Worm (Caenorhabditis elegans) whole organism, young adult: ENCODE data around the gene R11D1.13.

ENCODE experiments used
- D2030.7 ChIP-seq: fragments of 200-800 bp; sonication (Bioruptor generic); IDR thresholded peaks from 2 replicates; pipeline ENCODE4 v1.3.6; 2022; ENCODE audit warnings: missing genetic modification reagents, missing genetic modification characterization, missing compliant biosample characterization
- F10E7.11 ChIP-seq: sonication (generic microtip); optimal IDR thresholded peaks from 2 replicates; lab custom pipeline; 2017; ENCODE audit warnings: mild to moderate bottlenecking, missing genetic modification characterization, moderate library complexity, missing compliant biosample characterization
- F22D6.2 ChIP-seq: sonication (generic microtip); optimal IDR thresholded peaks from 2 replicates; lab custom pipeline; 2016; ENCODE audit warnings: mild to moderate bottlenecking, missing genetic modification characterization, missing compliant biosample characterization
- F33H1.4 ChIP-seq: fragments of 200-800 bp; sonication (Bioruptor generic); IDR thresholded peaks from 2 replicates; pipeline ENCODE4 v1.3.6; 2022; ENCODE audit warnings: missing genetic modification reagents, missing genetic modification characterization, missing compliant biosample characterization
- F37B4.10 ChIP-seq: fragments of 200-800 bp; sonication (Bioruptor generic); IDR thresholded peaks from 2 replicates; pipeline ENCODE4 v1.3.6; 2022; ENCODE audit warnings: missing genetic modification characterization, missing compliant biosample characterization
- F39B2.1 ChIP-seq: fragments of 200-800 bp; sonication (Bioruptor generic); IDR thresholded peaks from 2 replicates; pipeline ENCODE4 v1.3.6; 2022; ENCODE audit warnings: missing genetic modification reagents, missing genetic modification characterization, missing compliant biosample characterization
- F52B5.7 ChIP-seq: sonication (generic microtip); optimal IDR thresholded peaks from 2 replicates; lab custom pipeline; 2016; ENCODE audit warnings: mild to moderate bottlenecking, missing genetic modification characterization, missing compliant biosample characterization
- F57A8.1 ChIP-seq: fragments of 200-800 bp; sonication (Bioruptor generic); optimal IDR thresholded peaks from 2 replicates; lab custom pipeline; 2018; ENCODE audit warnings: mild to moderate bottlenecking, missing genetic modification characterization, moderate library complexity, missing compliant biosample characterization
- Y53F4B.3 ChIP-seq: fragments of 200-800 bp; sonication (Bioruptor generic); IDR thresholded peaks from 2 replicates; pipeline ENCODE4 v1.3.6; 2022; ENCODE audit warnings: missing genetic modification reagents, missing genetic modification characterization, missing compliant biosample characterization
- Y79H2A.3 ChIP-seq: fragments of 200-800 bp; sonication (Bioruptor generic); conservative IDR thresholded peaks from 2 replicates; pipeline ENCODE4 v1.3.6; 2022; ENCODE audit warnings: missing genetic modification reagents, missing genetic modification characterization, missing compliant biosample characterization
- Y95B8A.8 ChIP-seq: fragments of 200-800 bp; sonication (Bioruptor generic); IDR thresholded peaks from 2 replicates; pipeline ENCODE4 v1.3.6; 2022; ENCODE audit warnings: missing genetic modification reagents, missing genetic modification characterization, missing compliant biosample characterization
- ZK185.1 ChIP-seq: sonication (generic microtip); optimal IDR thresholded peaks from 2 replicates; lab custom pipeline; 2016; ENCODE audit warnings: mild to moderate bottlenecking, missing genetic modification characterization, missing compliant biosample characterization; ENCODE audit not compliant: poor library complexity, severe bottlenecking
- ama-1 ChIP-seq, 3 experiments: fragments of 150-350 bp in 1 of 3; sonication (generic microtip) in 2 of 3; optimal IDR thresholded peaks; 2 replicates each; lab custom pipeline; 2014 to 2018; ENCODE audit warnings: missing biosample characterization in 2 of 3, missing genetic modification characterization in 2 of 3, missing genetic modification reagents in 2 of 3
- attf-5 ChIP-seq: fragments of 200-800 bp; sonication (Bioruptor generic); optimal IDR thresholded peaks from 2 replicates; lab custom pipeline; 2018; ENCODE audit warnings: mild to moderate bottlenecking, missing genetic modification characterization, missing compliant biosample characterization
- attf-6 ChIP-seq: fragments of 200-800 bp; sonication (Bioruptor generic); IDR thresholded peaks from 2 replicates; pipeline ENCODE4 v1.3.6; 2022; ENCODE audit warnings: missing genetic modification reagents, missing genetic modification characterization, missing compliant biosample characterization
- ceh-40 ChIP-seq: fragments of 200-800 bp; sonication (Bioruptor generic); IDR thresholded peaks from 2 replicates; pipeline ENCODE4 v1.3.6; 2022; ENCODE audit warnings: missing genetic modification characterization, missing compliant biosample characterization
- ceh-58 ChIP-seq: fragments of 200-800 bp; sonication (Bioruptor generic); IDR thresholded peaks from 2 replicates; pipeline ENCODE4 v1.3.6; 2022; ENCODE audit warnings: missing genetic modification characterization, missing compliant biosample characterization
- ceh-91 ChIP-seq: fragments of 200-800 bp; sonication (Bioruptor generic); IDR thresholded peaks from 2 replicates; pipeline ENCODE4 v1.3.6; 2022; ENCODE audit warnings: missing genetic modification reagents, missing genetic modification characterization, missing compliant biosample characterization
- chd-7 ChIP-seq: sonication (generic microtip); optimal IDR thresholded peaks from 2 replicates; lab custom pipeline; 2016; ENCODE audit warnings: mild to moderate bottlenecking, missing genetic modification characterization, moderate library complexity, missing compliant biosample characterization
- dox-1 ChIP-seq: fragments of 200-800 bp; sonication (Bioruptor generic); IDR thresholded peaks from 2 replicates; pipeline ENCODE4 v1.3.6; 2022; ENCODE audit warnings: missing genetic modification reagents, missing genetic modification characterization, missing compliant biosample characterization
- dpff-1 ChIP-seq: sonication (generic microtip); optimal IDR thresholded peaks from 2 replicates; lab custom pipeline; 2017; ENCODE audit warnings: mild to moderate bottlenecking, missing genetic modification characterization, missing compliant biosample characterization
- efl-1 ChIP-seq: fragments of 150-350 bp; optimal IDR thresholded peaks from 2 replicates; lab custom pipeline; 2014; ENCODE audit warnings: missing biosample characterization, missing genetic modification reagents, missing genetic modification characterization
- hmg-1.2 ChIP-seq: fragments of 200-800 bp; sonication (Bioruptor generic); IDR thresholded peaks from 2 replicates; pipeline ENCODE4 v1.3.6; 2022; ENCODE audit warnings: missing genetic modification reagents, missing genetic modification characterization, missing compliant biosample characterization
- let-526 ChIP-seq: fragments of 200-800 bp; sonication (Bioruptor generic); IDR thresholded peaks from 2 replicates; pipeline ENCODE4 v1.3.6; 2022; ENCODE audit warnings: missing genetic modification reagents, missing genetic modification characterization, missing compliant biosample characterization
- lsl-1 ChIP-seq: fragments of 200-800 bp; sonication (Bioruptor generic); optimal IDR thresholded peaks from 2 replicates; lab custom pipeline; 2018; ENCODE audit warnings: mild to moderate bottlenecking, missing genetic modification characterization, moderate library complexity, missing compliant biosample characterization
- madf-6 ChIP-seq: fragments of 200-800 bp; sonication (Bioruptor generic); IDR thresholded peaks from 2 replicates; pipeline ENCODE4 v1.3.6; 2022; ENCODE audit warnings: missing genetic modification reagents, missing genetic modification characterization, missing compliant biosample characterization
- madf-8 ChIP-seq: fragments of 200-800 bp; sonication (Bioruptor generic); conservative IDR thresholded peaks from 2 replicates; pipeline ENCODE4 v1.3.6; 2022; ENCODE audit warnings: missing genetic modification reagents, missing genetic modification characterization, missing compliant biosample characterization
- mel-28 ChIP-seq: sonication (generic microtip); optimal IDR thresholded peaks from 2 replicates; lab custom pipeline; 2016; ENCODE audit warnings: borderline replicate concordance, mild to moderate bottlenecking, missing genetic modification characterization, missing compliant biosample characterization
- mes-4 ChIP-seq: sonication (generic microtip); optimal IDR thresholded peaks from 2 replicates; lab custom pipeline; 2016; ENCODE audit warnings: missing genotype, missing genetic modification characterization, missing compliant biosample characterization
- mxl-1 ChIP-seq: sonication (generic microtip); optimal IDR thresholded peaks from 2 replicates; lab custom pipeline; 2016; ENCODE audit warnings: missing genetic modification characterization, missing compliant biosample characterization
- nfyb-1 ChIP-seq: fragments of 200-800 bp; sonication (Bioruptor generic); IDR thresholded peaks from 2 replicates; pipeline ENCODE4 v1.3.6; 2022; ENCODE audit warnings: missing genetic modification reagents, missing genetic modification characterization, missing compliant biosample characterization
- nhr-120 ChIP-seq: fragments of 200-800 bp; sonication (Bioruptor generic); IDR thresholded peaks from 2 replicates; pipeline ENCODE4 v1.3.6; 2022; ENCODE audit warnings: missing genetic modification characterization, missing compliant biosample characterization
- nhr-179 ChIP-seq: sonication (generic microtip); optimal IDR thresholded peaks from 2 replicates; lab custom pipeline; 2016; ENCODE audit warnings: mild to moderate bottlenecking, missing genetic modification characterization, missing compliant biosample characterization
- nhr-80 ChIP-seq: sonication (generic microtip); optimal IDR thresholded peaks from 2 replicates; lab custom pipeline; 2016; ENCODE audit warnings: missing genetic modification characterization, missing compliant biosample characterization
- repo-1 ChIP-seq: sonication (generic microtip); optimal IDR thresholded peaks from 2 replicates; lab custom pipeline; 2017; ENCODE audit warnings: mild to moderate bottlenecking, missing genetic modification characterization, missing compliant biosample characterization
- rpc-1 ChIP-seq, 2 experiments: fragments of 150-350 bp in 1 of 2; sonication (generic microtip) in 1 of 2; optimal IDR thresholded peaks; 2 replicates each; lab custom pipeline; 2014 to 2018; ENCODE audit warnings: missing biosample characterization in 1 of 2, missing genetic modification characterization in 1 of 2, missing genetic modification reagents in 1 of 2, missing genotype in 1 of 2
- snpc-1.3 ChIP-seq: sonication (generic microtip); optimal IDR thresholded peaks from 2 replicates; lab custom pipeline; 2017; ENCODE audit warnings: missing genetic modification characterization, mild to moderate bottlenecking, missing compliant biosample characterization, antibody characterized with exemption, moderate library complexity, missing genotype, missing genetic modification reagents; ENCODE audit not compliant: insufficient read depth
- snpc-3.4 ChIP-seq: sonication (generic microtip); optimal IDR thresholded peaks from 2 replicates; lab custom pipeline; 2017; ENCODE audit warnings: missing genetic modification characterization, mild to moderate bottlenecking, missing compliant biosample characterization, antibody characterized with exemption, moderate library complexity, missing genotype, missing genetic modification reagents
- tbx-9 ChIP-seq: sonication (generic microtip); optimal IDR thresholded peaks from 2 replicates; lab custom pipeline; 2016; ENCODE audit warnings: borderline replicate concordance, missing genetic modification characterization, inconsistent platforms, missing compliant biosample characterization
- xnd-1 ChIP-seq: sonication (generic microtip); optimal IDR thresholded peaks from 2 replicates; lab custom pipeline; 2016; ENCODE audit warnings: missing genotype, missing genetic modification reagents, missing genetic modification characterization, missing compliant biosample characterization
- ztf-18 ChIP-seq: sonication (generic microtip); optimal IDR thresholded peaks from 2 replicates; lab custom pipeline; 2016; ENCODE audit warnings: missing genotype, mild to moderate bottlenecking, missing genetic modification characterization, missing compliant biosample characterization
- ztf-25 ChIP-seq: fragments of 200-800 bp; sonication (Bioruptor generic); IDR thresholded peaks from 2 replicates; pipeline ENCODE4 v1.3.6; 2022; ENCODE audit warnings: missing genetic modification reagents, missing genetic modification characterization, missing compliant biosample characterization
- ztf-28 ChIP-seq: fragments of 200-800 bp; sonication (Bioruptor generic); IDR thresholded peaks from 2 replicates; pipeline ENCODE4 v1.3.6; 2022; ENCODE audit warnings: missing genetic modification reagents, missing genetic modification characterization, missing compliant biosample characterization

The R11D1.13 gene

ce11 chrV:12683205-12683604, 43.7 kb upstream of the R11D1.13 start (continued):
- TF ChIP-seq mxl-1 (tag; lab: Kevin White, UChicago) (peak; percentile 29), ZK185.1 (peak; percentile 18), rpc-1 (optimal IDR thresholded peaks at IDR 0.05; lab: Kevin White, UChicago) (peak; percentile 57), rpc-1 (tag; optimal IDR thresholded peaks at IDR 0.05; lab: Kevin White, UChicago) (peak; percentile 81), chd-7 (tag; lab: Kevin White, UChicago) (no peak), ceh-40 (GFP tag; lab: Robert Waterston, UW) (0 out of 2 replicates have a peak, but pooled peaks have one; percentile 32)

ce11 chrV:12695155-12695554, 31.8 kb upstream of the R11D1.13 start, which contains the start of gene parn-1:
parn-1 (minus strand) TSS chrV:12695255.
- no peak for TF ChIP-seq Y95B8A.8 (GFP tag; lab: Robert Waterston, UW)
- no peak for TF ChIP-seq dpff-1
- TF ChIP-seq F10E7.11, result no peak
- TF ChIP-seq ceh-58 (GFP tag; lab: Robert Waterston, UW), result no peak
- no peak for TF ChIP-seq F39B2.1 (GFP tag; lab: Robert Waterston, UW)
- no peak for TF ChIP-seq ztf-18 (tag; lab: Kevin White, UChicago)
- no peak for TF ChIP-seq Y53F4B.3 (GFP tag; lab: Robert Waterston, UW)
- no peak for TF ChIP-seq ztf-25 (GFP tag; lab: Robert Waterston, UW)
- no peak for TF ChIP-seq let-526 (GFP tag; lab: Robert Waterston, UW)
- no peak for TF ChIP-seq ama-1 (optimal IDR thresholded peaks at IDR 0.05; lab: Kevin White, UChicago)
- TF ChIP-seq ama-1 (GFP tag; optimal IDR thresholded peaks at IDR 0.05; lab: Kevin White, UChicago), result no peak
- TF ChIP-seq xnd-1 (tag; lab: Kevin White, UChicago), result no peak
- no peak for TF ChIP-seq mes-4 (tag; lab: Kevin White, UChicago)
- TF ChIP-seq F22D6.2, result no peak
- TF ChIP-seq rpc-1 (optimal IDR thresholded peaks at IDR 0.05; lab: Kevin White, UChicago), result no peak
- TF ChIP-seq rpc-1 (tag; optimal IDR thresholded peaks at IDR 0.05; lab: Kevin White, UChicago), result no peak
- TF ChIP-seq nfyb-1 (GFP tag; lab: Robert Waterston, UW), result no peak
- TF ChIP-seq, all 124 proteins: peak for 0

- no peak for TF ChIP-seq attf-5
- no peak for TF ChIP-seq mel-28 (tag; lab: Kevin White, UChicago)
- no peak for TF ChIP-seq F57A8.1
- TF ChIP-seq attf-6 (GFP tag; lab: Robert Waterston, UW), result no peak
- TF ChIP-seq ztf-18 (tag; lab: Kevin White, UChicago), result no peak
- TF ChIP-seq F52B5.7 (tag; lab: Kevin White, UChicago), result no peak
- TF ChIP-seq Y79H2A.3 (GFP tag; lab: Robert Waterston, UW), result no peak
- no peak for TF ChIP-seq hmg-1.2 (GFP tag; lab: Robert Waterston, UW)
These were observed 31.0 kb upstream of the R11D1.13 start, which contains the start of gene K10C8.4 for ce11 chrV:12695968-12696367. K10C8.4 (plus strand) TSS chrV:12696268.

- TF ChIP-seq nhr-120 (GFP tag; lab: Robert Waterston, UW), result no peak
- peak; percentile 70 for TF ChIP-seq D2030.7 (GFP tag; lab: Robert Waterston, UW)
- TF ChIP-seq F57A8.1, result no peak
- TF ChIP-seq repo-1 (tag; lab: Kevin White, UChicago), result no peak
- no peak for TF ChIP-seq Y53F4B.3 (GFP tag; lab: Robert Waterston, UW)
- no peak for TF ChIP-seq efl-1 (GFP tag; lab: Kevin White, UChicago)
- TF ChIP-seq dox-1, result peak; percentile 40; the same call in 1 of the 2 replicates
- TF ChIP-seq F33H1.4, result peak; percentile 91
- no peak for TF ChIP-seq tbx-9 (tag; lab: Kevin White, UChicago)
- TF ChIP-seq madf-6, result peak; percentile 87
- no peak for TF ChIP-seq ztf-28 (GFP tag; lab: Robert Waterston, UW)
- no peak for TF ChIP-seq nhr-179
- peak; percentile 35; the same call in 1 of the 2 replicates for TF ChIP-seq ceh-91 (GFP tag; lab: Robert Waterston, UW)
- TF ChIP-seq nhr-80, result no peak
- no peak for TF ChIP-seq F37B4.10
- peak; percentile 63 for TF ChIP-seq madf-8
- TF ChIP-seq snpc-1.3, result peak; percentile 18
- TF ChIP-seq xnd-1 (tag; lab: Kevin White, UChicago), result peak; percentile 75
- TF ChIP-seq ceh-58 (GFP tag; lab: Robert Waterston, UW), result no peak
- TF ChIP-seq attf-6 (GFP tag; lab: Robert Waterston, UW), result no peak
- TF ChIP-seq snpc-3.4 (tag; lab: Kevin White, UChicago), result peak; percentile 0
- TF ChIP-seq lsl-1 (GFP tag; lab: Kevin White, UChicago), result peak; percentile 93
These were observed 30.2 kb upstream of the R11D1.13 start for ce11 chrV:12696790-12697189.
